Fruit fly (Drosophila melanogaster) whole organism, prepupa: ENCODE results near the gene CG15390.

Source experiments
- Blimp-1 ChIP-seq: fragments of 200-800 bp; sonication (Bioruptor generic); optimal IDR thresholded peaks from 3 replicates; lab custom pipeline; 2017; ENCODE audit warnings: missing biosample characterization, missing genetic modification characterization, mild to moderate bottlenecking, moderate library complexity, missing genetic modification reagents
- CG11902 ChIP-seq: fragments of 200-800 bp; sonication (Bioruptor generic); optimal IDR thresholded peaks from 3 replicates; lab custom pipeline; 2016; ENCODE audit warnings: missing biosample characterization, missing genetic modification characterization
- CG3032 ChIP-seq: fragments of 200-800 bp; optimal IDR thresholded peaks from 2 replicates; lab custom pipeline; 2019; ENCODE audit warnings: missing biosample characterization, mild to moderate bottlenecking, missing genetic modification characterization, moderate library complexity
- Eip75B ChIP-seq: fragments of 200-800 bp; sonication (Bioruptor generic); optimal IDR thresholded peaks from 3 replicates; lab custom pipeline; 2016; ENCODE audit warnings: missing biosample characterization, missing genetic modification characterization
- Eip78C ChIP-seq: fragments of 200-800 bp; sonication (Bioruptor generic); peaks from one replicate; lab custom pipeline; 2016; ENCODE audit warnings: missing biosample characterization, missing genetic modification characterization
- Ets21C ChIP-seq: fragments of 200-800 bp; sonication (Bioruptor generic); optimal IDR thresholded peaks from 3 replicates; lab custom pipeline; 2016; ENCODE audit warnings: missing biosample characterization, missing genetic modification characterization
- Hr39 ChIP-seq: fragments of 200-800 bp; sonication (Bioruptor generic); optimal IDR thresholded peaks from 2 replicates; lab custom pipeline; 2016; ENCODE audit warnings: missing biosample characterization, missing genetic modification characterization
- Hr4 ChIP-seq: fragments of 200-800 bp; sonication (Bioruptor generic); optimal IDR thresholded peaks from 3 replicates; lab custom pipeline; 2016; ENCODE audit warnings: missing biosample characterization, missing genetic modification characterization
- Lpt ChIP-seq: fragments of 200-800 bp; sonication (Bioruptor generic); optimal IDR thresholded peaks from 3 replicates; lab custom pipeline; 2016; ENCODE audit warnings: missing biosample characterization, missing genetic modification characterization
- acj6 ChIP-seq: fragments of 200-800 bp; sonication (Bioruptor generic); optimal IDR thresholded peaks from 3 replicates; lab custom pipeline; 2016; ENCODE audit warnings: missing biosample characterization, missing genetic modification characterization
- esn ChIP-seq: fragments of 200-800 bp; sonication (Bioruptor generic); optimal IDR thresholded peaks from 2 replicates; lab custom pipeline; 2016; ENCODE audit warnings: missing biosample characterization, mild to moderate bottlenecking, missing genetic modification characterization, moderate library complexity

DNA sequence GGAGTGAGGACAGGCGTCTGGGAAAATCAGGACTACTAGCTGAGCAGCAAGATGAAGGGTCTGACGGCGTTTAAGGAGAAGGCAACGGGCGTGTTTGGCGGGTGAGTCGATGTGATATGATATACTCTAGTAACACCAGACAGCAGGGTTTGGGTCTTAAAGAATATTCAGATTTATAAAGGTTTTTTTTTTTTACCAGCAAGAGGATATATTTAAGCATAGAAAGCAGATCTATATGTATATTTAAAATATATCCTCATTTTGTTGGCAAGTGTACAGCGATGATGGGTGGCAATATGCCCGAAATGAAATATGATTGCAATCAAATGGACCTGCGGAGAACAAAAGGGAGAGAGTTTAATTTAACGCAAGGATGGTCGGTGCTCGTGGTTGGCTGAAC lies 27.7 kb downstream of the CG15390 start:
- TF ChIP-seq esn (GFP tag; lab: Kevin White, UChicago): no peak
- no peak for TF ChIP-seq Eip78C (GFP tag; lab: Kevin White, UChicago)
- TF ChIP-seq Eip75B: no peak
- TF ChIP-seq acj6 (GFP tag; lab: Kevin White, UChicago): no peak
- TF ChIP-seq CG3032 (tag; lab: Kevin White, UChicago): no peak
- TF ChIP-seq Blimp-1 (GFP tag; lab: Kevin White, UChicago): no peak
- TF ChIP-seq Ets21C (GFP tag; lab: Kevin White, UChicago): no peak
- no peak for TF ChIP-seq Hr4
- no peak for TF ChIP-seq Lpt (GFP tag; lab: Kevin White, UChicago)
- no peak for TF ChIP-seq CG11902 (GFP tag; lab: Kevin White, UChicago)
- TF ChIP-seq Hr39 (GFP tag; lab: Kevin White, UChicago): no peak
